Worm (Caenorhabditis elegans) whole organism, late embryonic: ENCODE results near the gene crn-3.

Source experiments
- C38D4.7 ChIP-seq: fragments of 200-800 bp; sonication (Bioruptor generic); optimal IDR thresholded peaks from 2 replicates; lab custom pipeline; 2018; ENCODE audit warnings: mild to moderate bottlenecking, missing genetic modification characterization, moderate library complexity, missing compliant biosample characterization
- K09A11.1 ChIP-seq: sonication (generic microtip); optimal IDR thresholded peaks from 2 replicates; lab custom pipeline; 2017; ENCODE audit warnings: antibody characterized with exemption, mild to moderate bottlenecking, missing genetic modification characterization, missing compliant biosample characterization; ENCODE audit not compliant: insufficient read depth
- ama-1 ChIP-seq: fragments of 150-350 bp; optimal IDR thresholded peaks from 2 replicates; lab custom pipeline; 2014
- ceh-18 ChIP-seq: sonication (generic microtip); optimal IDR thresholded peaks from 2 replicates; lab custom pipeline; 2016; ENCODE audit warnings: missing genetic modification characterization, missing compliant biosample characterization
- ceh-22 ChIP-seq: sonication (generic microtip); optimal IDR thresholded peaks from 2 replicates; lab custom pipeline; 2017; ENCODE audit warnings: missing biosample characterization, missing genetic modification characterization
- ceh-24 ChIP-seq: sonication (generic microtip); optimal IDR thresholded peaks from 2 replicates; lab custom pipeline; 2016; ENCODE audit warnings: mild to moderate bottlenecking, missing genetic modification characterization, missing compliant biosample characterization
- ceh-30 ChIP-seq: fragments of 150-350 bp; optimal IDR thresholded peaks from 2 replicates; lab custom pipeline; 2014; ENCODE audit warnings: missing biosample characterization, missing genetic modification characterization
- ceh-31 ChIP-seq: sonication (generic microtip); optimal IDR thresholded peaks from 2 replicates; lab custom pipeline; 2016; ENCODE audit warnings: missing genetic modification characterization, missing compliant biosample characterization
- ceh-34 ChIP-seq: sonication (generic microtip); optimal IDR thresholded peaks from 2 replicates; lab custom pipeline; 2016; ENCODE audit warnings: mild to moderate bottlenecking, missing genetic modification characterization, missing compliant biosample characterization
- elt-2 ChIP-seq: sonication (generic microtip); optimal IDR thresholded peaks from 2 replicates; lab custom pipeline; 2016; ENCODE audit warnings: missing genetic modification reagents, missing genetic modification characterization, missing compliant biosample characterization
- ets-4 ChIP-seq: sonication (generic microtip); optimal IDR thresholded peaks from 2 replicates; lab custom pipeline; 2016; ENCODE audit warnings: missing genetic modification characterization, missing compliant biosample characterization
- hlh-30 ChIP-seq: sonication (generic microtip); optimal IDR thresholded peaks from 2 replicates; lab custom pipeline; 2017; ENCODE audit warnings: antibody characterized with exemption, missing genetic modification characterization, missing compliant biosample characterization; ENCODE audit not compliant: insufficient read depth
- hlh-6 ChIP-seq: sonication (generic microtip); optimal IDR thresholded peaks from 2 replicates; lab custom pipeline; 2016; ENCODE audit warnings: missing genotype, missing genetic modification characterization, missing compliant biosample characterization
- lim-6 ChIP-seq: sonication (generic microtip); optimal IDR thresholded peaks from 2 replicates; lab custom pipeline; 2016; ENCODE audit warnings: missing genetic modification characterization, missing compliant biosample characterization
- lin-11 ChIP-seq: fragments of 200-800 bp; sonication (Bioruptor generic); optimal IDR thresholded peaks from 2 replicates; lab custom pipeline; 2018; ENCODE audit warnings: mild to moderate bottlenecking, missing genetic modification characterization, missing compliant biosample characterization
- madf-2 ChIP-seq: sonication (generic microtip); optimal IDR thresholded peaks from 2 replicates; lab custom pipeline; 2017; ENCODE audit warnings: missing genetic modification characterization, missing compliant biosample characterization
- mec-3 ChIP-seq: sonication (generic microtip); optimal IDR thresholded peaks from 2 replicates; lab custom pipeline; 2016; ENCODE audit warnings: borderline replicate concordance, missing genetic modification characterization, missing compliant biosample characterization
- nfya-1 ChIP-seq: sonication (generic microtip); optimal IDR thresholded peaks from 2 replicates; lab custom pipeline; 2017; ENCODE audit warnings: missing genetic modification characterization, mild to moderate bottlenecking, missing compliant biosample characterization, antibody characterized with exemption, moderate library complexity
- nhr-11 ChIP-seq: fragments of 150-350 bp; optimal IDR thresholded peaks from 2 replicates; lab custom pipeline; 2014; ENCODE audit warnings: missing biosample characterization, missing genetic modification characterization
- nhr-232 ChIP-seq: sonication (generic microtip); optimal IDR thresholded peaks from 2 replicates; lab custom pipeline; 2016; ENCODE audit warnings: missing genetic modification characterization, missing compliant biosample characterization
- pag-3 ChIP-seq: sonication (generic microtip); optimal IDR thresholded peaks from 2 replicates; lab custom pipeline; 2016; ENCODE audit warnings: missing compliant biosample characterization, missing genetic modification characterization, borderline replicate concordance
- pax-1 ChIP-seq: fragments of 150-350 bp; optimal IDR thresholded peaks from 2 replicates; lab custom pipeline; 2014; ENCODE audit warnings: missing biosample characterization, missing genetic modification characterization
- pha-2 ChIP-seq: sonication (generic microtip); optimal IDR thresholded peaks from 2 replicates; lab custom pipeline; 2017; ENCODE audit warnings: mild to moderate bottlenecking, missing genetic modification characterization, missing compliant biosample characterization
- pha-4 ChIP-seq: fragments of 150-350 bp; optimal IDR thresholded peaks from 2 replicates; lab custom pipeline; 2018; ENCODE audit warnings: missing biosample characterization, missing genetic modification reagents, missing genetic modification characterization
- pros-1 ChIP-seq: fragments of 150-350 bp; optimal IDR thresholded peaks from 2 replicates; lab custom pipeline; 2014; ENCODE audit warnings: missing biosample characterization, missing genetic modification reagents, missing genetic modification characterization
- ref-2 ChIP-seq: sonication (generic microtip); optimal IDR thresholded peaks from 2 replicates; lab custom pipeline; 2016; ENCODE audit warnings: missing genetic modification characterization, missing compliant biosample characterization
- rnt-1 ChIP-seq: sonication (generic microtip); optimal IDR thresholded peaks from 2 replicates; lab custom pipeline; 2016; ENCODE audit warnings: missing genetic modification characterization, missing compliant biosample characterization
- sox-2 ChIP-seq: fragments of 200-800 bp; sonication (Bioruptor generic); IDR thresholded peaks from 2 replicates; pipeline ENCODE4 v1.3.6; 2022; ENCODE audit warnings: missing genetic modification reagents, missing genetic modification characterization, missing compliant biosample characterization
- syd-9 ChIP-seq: sonication (generic microtip); optimal IDR thresholded peaks from 2 replicates; lab custom pipeline; 2016; ENCODE audit warnings: mild to moderate bottlenecking, missing genetic modification characterization, moderate library complexity, missing compliant biosample characterization
- tbx-2 ChIP-seq: sonication (generic microtip); optimal IDR thresholded peaks from 2 replicates; lab custom pipeline; 2016; ENCODE audit warnings: missing genetic modification characterization, missing compliant biosample characterization
- tbx-7 ChIP-seq: sonication (generic microtip); optimal IDR thresholded peaks from 2 replicates; lab custom pipeline; 2016; ENCODE audit warnings: missing genotype, missing genetic modification characterization, missing compliant biosample characterization
- ttx-3 ChIP-seq: sonication (generic microtip); optimal IDR thresholded peaks from 2 replicates; lab custom pipeline; 2016; ENCODE audit warnings: missing genetic modification reagents, missing genetic modification characterization, missing compliant biosample characterization
- unc-3 ChIP-seq, 2 experiments: fragments of 200-800 bp in 1 of 2; sonication (Bioruptor generic) in 1 of 2; sonication (generic microtip) in 1 of 2; conservative IDR thresholded peaks in 1 of 2; optimal IDR thresholded peaks in 1 of 2; 2 replicates each; pipeline versions ENCODE4 v1.3.6 to Lab custom; 2016 to 2022; ENCODE audit warnings: missing compliant biosample characterization in 2 of 2, missing genetic modification characterization in 2 of 2, missing genetic modification reagents in 1 of 2
- unc-42 ChIP-seq: sonication (generic microtip); optimal IDR thresholded peaks from 2 replicates; lab custom pipeline; 2016; ENCODE audit warnings: missing genotype, missing genetic modification characterization, missing compliant biosample characterization
- unc-55 ChIP-seq: sonication (generic microtip); optimal IDR thresholded peaks from 2 replicates; lab custom pipeline; 2017; ENCODE audit warnings: missing biosample characterization, missing genetic modification reagents, missing genetic modification characterization
- zip-5 ChIP-seq: sonication (generic microtip); optimal IDR thresholded peaks from 2 replicates; lab custom pipeline; 2016; ENCODE audit warnings: missing genetic modification characterization, missing compliant biosample characterization

Gene crn-3

ce11 chrII:10556550-10557205 is 31.2 kb upstream of the crn-3 start:
- TF ChIP-seq elt-2 (tag; lab: Kevin White, UChicago) (peak; percentile 25), unc-42 (no peak)

DNA sequence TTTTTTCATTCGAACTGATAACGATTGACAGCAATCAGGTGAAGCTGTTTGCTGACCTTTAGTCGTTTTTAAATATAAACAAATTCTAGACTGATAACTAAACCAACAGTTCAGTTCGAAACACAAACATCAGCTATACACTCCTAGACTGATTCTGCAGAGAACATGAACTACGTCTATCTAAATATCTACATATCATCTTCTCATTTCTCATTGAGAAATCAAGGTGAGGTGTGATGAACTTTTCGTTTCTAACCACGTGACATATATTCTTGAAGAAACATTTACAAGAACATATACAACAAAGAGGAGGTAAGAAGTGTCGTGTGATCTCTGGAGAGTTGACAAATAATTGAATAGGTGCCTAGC is 30.7 kb upstream of the crn-3 start:
- TF ChIP-seq nhr-232 (tag; lab: Kevin White, UChicago) (no peak), hlh-30 (tag; lab: Kevin White, UChicago) (peak; percentile 43)

DNA sequence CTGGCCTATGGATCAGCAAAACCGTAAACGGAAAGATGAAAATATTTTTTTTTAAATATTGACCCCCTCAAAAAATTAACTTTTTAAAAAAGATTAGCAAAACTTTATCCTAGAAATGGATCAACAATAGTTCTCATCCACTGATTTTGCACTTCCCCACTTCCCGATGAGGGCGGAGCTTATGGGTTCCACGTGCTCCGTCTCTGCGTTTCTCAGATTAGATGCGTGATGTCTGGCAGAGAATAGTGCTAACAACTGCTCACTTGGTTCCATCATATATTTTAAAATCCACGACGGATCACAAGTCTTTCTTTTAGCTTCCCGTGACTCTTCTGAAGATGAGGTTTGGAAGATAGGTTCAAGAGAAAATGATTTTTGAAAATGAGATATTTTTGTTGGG is 29.5 kb upstream of the crn-3 start:
- TF ChIP-seq hlh-30 (tag; lab: Kevin White, UChicago) (peak; percentile 50), sox-2 (GFP tag; lab: Robert Waterston, UW) (no peak)

DNA sequence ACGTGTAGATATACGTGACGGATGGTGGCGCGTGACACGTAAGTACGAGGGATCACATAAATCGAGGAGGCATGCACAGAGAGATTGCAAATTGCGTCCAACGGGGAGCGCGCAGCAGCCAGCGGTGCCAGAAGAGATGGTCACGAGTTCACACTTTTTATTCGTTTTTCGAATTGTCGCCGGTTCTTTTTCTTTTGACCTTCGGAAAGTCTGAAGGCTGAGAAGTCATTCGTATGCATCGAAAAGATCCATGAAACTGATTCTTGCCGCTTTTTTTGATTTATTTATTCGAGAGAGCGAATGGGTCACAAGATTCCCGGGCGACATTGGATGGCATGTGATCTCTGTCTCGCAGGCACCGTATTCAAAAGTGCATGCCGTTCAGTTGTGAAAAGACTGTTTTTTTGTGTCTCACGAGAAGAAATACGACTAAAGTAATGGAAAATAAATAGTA is 28.9 kb upstream of the crn-3 start:
- TF ChIP-seq zip-5 (tag; lab: Kevin White, UChicago) = no peak
- TF ChIP-seq ttx-3 = no peak
- no peak for TF ChIP-seq pros-1 (tag; lab: Kevin White, UChicago)
- no peak for TF ChIP-seq ama-1 (lab: Kevin White, UChicago)
- no peak for TF ChIP-seq unc-55 (GFP tag; lab: Kevin White, UChicago)
- TF ChIP-seq tbx-2 = peak; percentile 11
- no peak for TF ChIP-seq ceh-24 (tag; lab: Kevin White, UChicago)
- TF ChIP-seq lim-6 = no peak
- no peak for TF ChIP-seq lin-11 (tag; lab: Kevin White, UChicago)
- no peak for TF ChIP-seq ceh-31 (tag; lab: Kevin White, UChicago)
- no peak for TF ChIP-seq pax-1 (tag; lab: Kevin White, UChicago)
- TF ChIP-seq pag-3 (tag; lab: Kevin White, UChicago) = no peak
- no peak for TF ChIP-seq ets-4 (tag; lab: Kevin White, UChicago)
- no peak for TF ChIP-seq pha-2 (tag; lab: Kevin White, UChicago)
- no peak for TF ChIP-seq hlh-6 (tag; lab: Kevin White, UChicago)
- peak; percentile 34 for TF ChIP-seq ref-2 (tag; lab: Kevin White, UChicago)
- no peak for TF ChIP-seq ceh-30
- peak; percentile 49 for TF ChIP-seq unc-42
- TF ChIP-seq K09A11.1 (tag; lab: Kevin White, UChicago) = no peak
- no peak for TF ChIP-seq ceh-22 (tag; lab: Kevin White, UChicago)
- TF ChIP-seq nhr-11 (tag; lab: Kevin White, UChicago) = no peak
- TF ChIP-seq hlh-30 (tag; lab: Kevin White, UChicago) = peak; percentile 85
- peak; percentile 24 for TF ChIP-seq nfya-1 (tag; lab: Kevin White, UChicago)
- TF ChIP-seq mec-3 = no peak
- no peak for TF ChIP-seq syd-9 (tag; lab: Kevin White, UChicago)
- TF ChIP-seq tbx-7 = no peak
- TF ChIP-seq C38D4.7 (GFP tag; lab: Kevin White, UChicago) = no peak
- TF ChIP-seq madf-2 (tag; lab: Kevin White, UChicago) = no peak
- TF ChIP-seq rnt-1 (tag; lab: Kevin White, UChicago) = no peak
- TF ChIP-seq unc-3 (GFP tag; conservative IDR thresholded peaks at IDR 0.05; lab: Robert Waterston, UW) = no peak
- TF ChIP-seq unc-3 (tag; optimal IDR thresholded peaks at IDR 0.05; lab: Kevin White, UChicago) = no peak
- no peak for TF ChIP-seq ceh-34 (tag; lab: Kevin White, UChicago)
- no peak for TF ChIP-seq pha-4 (tag; lab: Kevin White, UChicago)
- TF ChIP-seq ceh-18 (tag; lab: Kevin White, UChicago) = peak; percentile 17
